Fruit fly (Drosophila melanogaster): Measurements from ENCODE around the gene Eip74EF.

Eip74EF gene

dm6 chr3L:17619209-17619705, at the start of gene Eip74EF:
Eip74EF (minus strand) TSS chr3L:17619325.
- TF ChIP-seq acj6 (GFP tag; optimal IDR thresholded peaks at IDR 0.05): peak; percentile 66
- peak; percentile 70 for TF ChIP-seq vri (GFP tag; optimal IDR thresholded peaks at IDR 0.05)
- peak; percentile 60 for TF ChIP-seq CG31627 (GFP tag; optimal IDR thresholded peaks at IDR 0.05)
- peak; percentile 77 for TF ChIP-seq Eip75B (GFP tag; optimal IDR thresholded peaks at IDR 0.05)
- peak; percentile 67 for TF ChIP-seq Ets21C (GFP tag; optimal IDR thresholded peaks at IDR 0.05)
- TF ChIP-seq fd59A (GFP tag; optimal IDR thresholded peaks at IDR 0.05): peak; percentile 25
- peak; percentile 91 for TF ChIP-seq svp (GFP tag)
- peak; percentile 27 for TF ChIP-seq CG6276 (GFP tag; optimal IDR thresholded peaks at IDR 0.05)
- peak; percentile 61 for TF ChIP-seq CG10669 (GFP tag; optimal IDR thresholded peaks at IDR 0.05)
- TF ChIP-seq esn (GFP tag; optimal IDR thresholded peaks at IDR 0.05): peak; percentile 85
- TF ChIP-seq salr (GFP tag; optimal IDR thresholded peaks at IDR 0.05): no peak
- TF ChIP-seq CG8119 (GFP tag; IDR thresholded peaks at IDR 0.05): peak; percentile 72; the same call in 2 of the 3 replicates
- peak; percentile 81 for TF ChIP-seq eg (GFP tag; IDR thresholded peaks at IDR 0.05)
- TF ChIP-seq CG11294 (GFP tag; IDR thresholded peaks at IDR 0.05): 0 out of 2 replicates have a peak, but pooled peaks have one; percentile 31
- TF ChIP-seq achi (GFP tag; optimal IDR thresholded peaks at IDR 0.05): peak; percentile 44
- TF ChIP-seq CG6792 (GFP tag; optimal IDR thresholded peaks at IDR 0.05): peak; percentile 72
- peak; percentile 55 for TF ChIP-seq CG32006 (GFP tag; optimal IDR thresholded peaks at IDR 0.05)
- peak; percentile 9 for TF ChIP-seq CG11902 (GFP tag; optimal IDR thresholded peaks at IDR 0.05)
- peak; percentile 52 for TF ChIP-seq Lpt (GFP tag; optimal IDR thresholded peaks at IDR 0.05)
- TF ChIP-seq topi (GFP tag; optimal IDR thresholded peaks at IDR 0.05): peak; percentile 74
- TF ChIP-seq CG1621 (tag; optimal IDR thresholded peaks at IDR 0.05): peak; percentile 36
- no peak for TF ChIP-seq dac (GFP tag; optimal IDR thresholded peaks at IDR 0.05)
- TF ChIP-seq CG16779 (tag; optimal IDR thresholded peaks at IDR 0.05): peak; percentile 75
- TF ChIP-seq Gug (GFP tag; IDR thresholded peaks at IDR 0.05): peak; percentile 30; the same call in 1 of the 2 replicates
- peak; percentile 56 to 67 for TF ChIP-seq ss (GFP tag; optimal IDR thresholded peaks at IDR 0.05)
- TF ChIP-seq Hr39 (GFP tag; optimal IDR thresholded peaks at IDR 0.05): peak; percentile 72
- TF ChIP-seq CG6854 (GFP tag; optimal IDR thresholded peaks at IDR 0.05): peak; percentile 81
- peak; percentile 31 for TF ChIP-seq CG10631 (GFP tag; optimal IDR thresholded peaks at IDR 0.05)
- TF ChIP-seq Hr4 (GFP tag; optimal IDR thresholded peaks at IDR 0.05): peak; percentile 68
- TF ChIP-seq CG6163 (GFP tag; IDR thresholded peaks at IDR 0.05): peak; percentile 86
- peak; percentile 76 for TF ChIP-seq net (GFP tag; optimal IDR thresholded peaks at IDR 0.05)
- peak; percentile 38 for TF ChIP-seq CG8632 (GFP tag; optimal IDR thresholded peaks at IDR 0.05)
- TF ChIP-seq CG4318 (GFP tag; optimal IDR thresholded peaks at IDR 0.05): no peak
- peak; percentile 73 for TF ChIP-seq CG3919 (GFP tag; optimal IDR thresholded peaks at IDR 0.05)
- TF ChIP-seq Sox15 (GFP tag; optimal IDR thresholded peaks at IDR 0.05): peak; percentile 30
- TF ChIP-seq fkh (GFP tag; optimal IDR thresholded peaks at IDR 0.05): no peak
- TF ChIP-seq pdm3 (GFP tag; optimal IDR thresholded peaks at IDR 0.05): peak; percentile 74
- TF ChIP-seq CG11762 (GFP tag; optimal IDR thresholded peaks at IDR 0.05; ENCODE audit: insufficient read depth): peak; percentile 51
- TF ChIP-seq CG6808 (GFP tag; optimal IDR thresholded peaks at IDR 0.05): peak; percentile 57
- peak; percentile 71 for TF ChIP-seq Met (GFP tag; optimal IDR thresholded peaks at IDR 0.05)
- peak; percentile 60 for TF ChIP-seq Eip93F (GFP tag; optimal IDR thresholded peaks at IDR 0.05)
- TF ChIP-seq Ets96B (tag; optimal IDR thresholded peaks at IDR 0.05): peak; percentile 64
- TF ChIP-seq dsx (GFP tag; optimal IDR thresholded peaks at IDR 0.05; ENCODE audit: poor library complexity, severe bottlenecking): peak; percentile 53
- peak; percentile 45 for TF ChIP-seq spab (GFP tag; optimal IDR thresholded peaks at IDR 0.05)
- TF ChIP-seq Sox102F (GFP tag; optimal IDR thresholded peaks at IDR 0.05): peak; percentile 73
- peak; percentile 51 for TF ChIP-seq CG7368 (GFP tag; optimal IDR thresholded peaks at IDR 0.05)
- peak; percentile 22 for TF ChIP-seq CG8319 (GFP tag; optimal IDR thresholded peaks at IDR 0.05)
- TF ChIP-seq fd85E (GFP tag; optimal IDR thresholded peaks at IDR 0.05): peak; percentile 62
- TF ChIP-seq Blimp-1 (GFP tag; optimal IDR thresholded peaks at IDR 0.05): peak; percentile 37
- peak; percentile 85 for TF ChIP-seq Eip78C (GFP tag)
- TF ChIP-seq CG34406 (GFP tag; optimal IDR thresholded peaks at IDR 0.05): peak; percentile 40

Data from whole organism, prepupa.